Worm (Caenorhabditis elegans): ENCODE data around the gene lhfp-4.

The lhfp-4 gene

DNA sequence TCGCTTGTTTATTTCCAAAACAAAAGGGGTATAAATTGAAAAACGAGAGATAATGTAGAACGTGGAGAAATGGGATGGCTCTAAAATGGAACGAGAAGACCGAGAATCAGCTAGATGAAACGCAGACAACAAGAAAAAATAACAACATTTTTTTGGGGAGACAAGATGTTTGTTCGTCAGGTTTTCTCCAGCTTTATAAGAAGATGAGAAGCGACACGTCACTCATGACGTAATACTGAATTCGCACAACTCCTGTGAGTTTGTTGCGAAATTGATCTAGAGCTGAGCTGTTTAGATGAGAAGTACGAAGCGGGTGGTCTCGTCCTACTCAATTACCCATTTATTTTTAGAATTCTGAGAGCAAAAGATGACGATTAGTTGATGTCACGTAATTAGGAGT lies 9.9 kb downstream of the lhfp-4 start (continued):
- TF ChIP-seq daf-19 (GFP tag; conservative IDR thresholded peaks at IDR 0.05) (no peak), F10B5.3 (tag; optimal IDR thresholded peaks at IDR 0.05) (no peak), ztf-7 (tag; optimal IDR thresholded peaks at IDR 0.05) (no peak), spr-3 (GFP tag; optimal IDR thresholded peaks at IDR 0.05) (no peak), skn-1 (tag; optimal IDR thresholded peaks at IDR 0.05) (no peak), hlh-30 (tag; optimal IDR thresholded peaks at IDR 0.05; ENCODE audit: insufficient read depth) (no peak), fkh-10 (GFP tag; optimal IDR thresholded peaks at IDR 0.05) (no peak), ceh-44 (GFP tag; IDR thresholded peaks at IDR 0.05) (no peak), Y105C5A.15 (GFP tag; IDR thresholded peaks at IDR 0.05) (no peak), nhr-28 (tag; optimal IDR thresholded peaks at IDR 0.05) (no peak), sdz-12 (GFP tag; optimal IDR thresholded peaks at IDR 0.05) (no peak), hlh-11 (tag; optimal IDR thresholded peaks at IDR 0.05) (no peak), nhr-42 (GFP tag; IDR thresholded peaks at IDR 0.05) (no peak), madf-5 (GFP tag; IDR thresholded peaks at IDR 0.05) (no peak), nhr-25 (tag; optimal IDR thresholded peaks at IDR 0.05; ENCODE audit: borderline replicate concordance, insufficient read depth) (no peak), ama-1 (optimal IDR thresholded peaks at IDR 0.05) (no peak), mep-1 (tag; optimal IDR thresholded peaks at IDR 0.05) (peak; percentile 12), jun-1 (tag; optimal IDR thresholded peaks at IDR 0.05) (no peak), mes-2 (tag; optimal IDR thresholded peaks at IDR 0.05; ENCODE audit: poor library complexity, severe bottlenecking) (peak; percentile 42), lin-38 (GFP tag; IDR thresholded peaks at IDR 0.05) (no peak), nhr-77 (tag; optimal IDR thresholded peaks at IDR 0.05) (no peak), cey-2 (tag; optimal IDR thresholded peaks at IDR 0.05; ENCODE audit: borderline replicate concordance, insufficient read depth) (no peak)

DNA sequence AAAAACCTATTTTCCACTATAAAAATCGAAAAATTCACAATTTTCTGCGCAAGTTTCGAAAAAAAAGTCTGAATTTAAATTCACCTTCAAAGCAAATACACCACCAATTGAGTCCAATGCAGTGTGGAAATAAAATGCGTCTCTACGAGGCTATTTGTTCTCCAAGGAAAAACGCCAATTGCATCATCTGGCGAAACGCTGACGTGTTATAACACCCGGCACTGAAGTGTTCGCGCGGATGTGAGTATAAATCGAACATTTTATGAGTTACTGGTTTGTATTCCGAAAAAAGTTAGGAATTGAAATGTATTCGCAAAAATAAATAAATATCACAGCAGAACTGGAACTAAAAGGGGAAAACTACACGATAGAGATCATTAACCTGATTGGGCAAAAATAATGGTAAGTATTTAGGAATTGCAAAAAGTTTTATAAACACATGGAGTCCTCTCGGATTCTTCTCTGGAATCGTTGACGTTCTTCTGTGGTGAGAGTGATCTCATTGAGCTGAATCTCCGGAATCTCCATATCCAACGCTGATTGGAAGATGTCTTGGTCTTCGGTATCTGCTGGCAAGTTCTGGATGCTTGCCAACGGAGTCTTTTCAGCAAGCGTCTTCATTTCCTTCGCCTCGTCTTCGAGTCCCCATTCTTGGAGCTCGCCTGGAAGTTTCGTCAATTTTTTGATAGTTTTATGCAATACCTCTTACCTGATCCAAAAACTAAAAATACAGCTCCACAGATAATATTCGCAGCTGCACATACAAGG lies 12.7 kb downstream of the lhfp-4 start, which contains the start of gene zipt-7.1:
Gene zipt-7.1 (minus strand): TSS at position 232 of the 768 bp plus-strand sequence.
- TF ChIP-seq dve-1 (tag; optimal IDR thresholded peaks at IDR 0.05; ENCODE audit: insufficient read depth) (peak; percentile 0), ztf-7 (tag; optimal IDR thresholded peaks at IDR 0.05) (peak; percentile 48), attf-4 (tag; optimal IDR thresholded peaks at IDR 0.05) (no peak), cey-2 (tag; optimal IDR thresholded peaks at IDR 0.05; ENCODE audit: borderline replicate concordance, insufficient read depth) (no peak), nhr-41 (GFP tag; IDR thresholded peaks at IDR 0.05) (no peak), lin-38 (GFP tag; IDR thresholded peaks at IDR 0.05) (0 out of 2 replicates have a peak, but pooled peaks have one; percentile 10)

DNA sequence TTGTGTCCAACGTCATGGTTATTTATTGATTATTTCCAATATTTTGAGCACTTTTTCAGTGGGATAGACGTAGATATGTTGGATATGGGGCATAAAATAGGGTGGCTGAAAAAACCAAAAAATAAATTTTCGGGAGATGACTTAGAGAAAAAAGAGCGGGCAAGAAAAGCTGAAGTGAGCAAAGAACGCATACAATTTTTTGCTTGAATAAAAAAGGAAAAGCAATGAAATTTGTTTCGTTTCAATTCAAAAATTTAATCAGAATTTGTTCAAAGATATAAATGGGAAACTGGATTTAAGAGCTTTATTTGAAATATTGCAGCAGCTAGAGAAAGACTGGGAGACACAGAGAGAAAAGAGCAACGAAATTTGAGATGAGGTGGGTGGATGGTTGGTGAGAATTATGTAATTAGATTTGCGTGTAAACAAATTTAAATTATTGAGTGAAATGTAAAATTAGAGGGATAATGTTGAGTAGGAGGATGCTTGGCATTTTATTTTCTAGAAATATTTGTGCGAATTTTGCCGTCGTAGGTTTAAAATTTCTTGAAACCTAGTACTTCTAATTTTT lies 16.3 kb downstream of the lhfp-4 start, which contains the start of the genes T28F3.11 and slc-17.4:
Gene T28F3.11 (minus strand): TSS at position 51 of the 571 bp plus-strand sequence.
Gene slc-17.4 (minus strand): TSS at position 105 of the 571 bp plus-strand sequence.
- TF ChIP-seq unc-62 (GFP tag; optimal IDR thresholded peaks at IDR 0.05 in 1 of 2) (peak in 1 of 2 experiments; percentile 16), unc-62 (tag; optimal IDR thresholded peaks at IDR 0.05) (no peak), Y75B8A.6 (GFP tag; IDR thresholded peaks at IDR 0.05) (no peak)

DNA sequence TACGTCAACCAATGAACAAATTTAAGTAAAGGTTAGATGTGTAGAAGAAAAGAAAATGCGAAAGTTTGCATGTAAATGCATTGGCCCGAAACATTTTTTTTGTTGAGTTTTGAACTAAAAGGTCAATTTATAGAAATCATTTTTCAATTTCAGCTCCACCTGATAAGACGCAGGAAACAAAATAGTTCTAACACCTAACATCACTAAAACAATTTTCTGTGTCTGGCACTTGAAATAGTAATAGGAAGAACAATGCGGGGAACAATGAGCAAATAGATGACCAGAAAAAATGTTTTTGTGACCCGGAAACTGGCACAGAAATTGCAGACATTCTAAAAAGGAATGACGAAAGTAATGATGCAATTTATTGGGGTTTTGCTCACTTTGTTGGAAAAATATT lies 17.0 kb downstream of the lhfp-4 start:
- peak; percentile 15; the same call in 1 of the 2 replicates for TF ChIP-seq dmd-6 (GFP tag; IDR thresholded peaks at IDR 0.05)
- TF ChIP-seq nhr-102 (tag; optimal IDR thresholded peaks at IDR 0.05), result no peak
- no peak for TF ChIP-seq D1046.2 (GFP tag; IDR thresholded peaks at IDR 0.05)
- TF ChIP-seq hif-1 (tag; optimal IDR thresholded peaks at IDR 0.05), result no peak
- peak; percentile 26 for TF ChIP-seq mep-1 (tag; optimal IDR thresholded peaks at IDR 0.05)
- TF ChIP-seq dve-1 (tag; optimal IDR thresholded peaks at IDR 0.05; ENCODE audit: insufficient read depth), result peak; percentile 42
- TF ChIP-seq aha-1 (tag), result peak; percentile 82
- TF ChIP-seq daf-16 (GFP tag; optimal IDR thresholded peaks at IDR 0.05), result no peak
- peak; percentile 48 for TF ChIP-seq daf-16 (tag; optimal IDR thresholded peaks at IDR 0.05)
- no peak for TF ChIP-seq vab-7 (GFP tag; IDR thresholded peaks at IDR 0.05)
